Worm (Caenorhabditis elegans): ENCODE measurements around the gene sdz-24.

sdz-24 gene

DNA sequence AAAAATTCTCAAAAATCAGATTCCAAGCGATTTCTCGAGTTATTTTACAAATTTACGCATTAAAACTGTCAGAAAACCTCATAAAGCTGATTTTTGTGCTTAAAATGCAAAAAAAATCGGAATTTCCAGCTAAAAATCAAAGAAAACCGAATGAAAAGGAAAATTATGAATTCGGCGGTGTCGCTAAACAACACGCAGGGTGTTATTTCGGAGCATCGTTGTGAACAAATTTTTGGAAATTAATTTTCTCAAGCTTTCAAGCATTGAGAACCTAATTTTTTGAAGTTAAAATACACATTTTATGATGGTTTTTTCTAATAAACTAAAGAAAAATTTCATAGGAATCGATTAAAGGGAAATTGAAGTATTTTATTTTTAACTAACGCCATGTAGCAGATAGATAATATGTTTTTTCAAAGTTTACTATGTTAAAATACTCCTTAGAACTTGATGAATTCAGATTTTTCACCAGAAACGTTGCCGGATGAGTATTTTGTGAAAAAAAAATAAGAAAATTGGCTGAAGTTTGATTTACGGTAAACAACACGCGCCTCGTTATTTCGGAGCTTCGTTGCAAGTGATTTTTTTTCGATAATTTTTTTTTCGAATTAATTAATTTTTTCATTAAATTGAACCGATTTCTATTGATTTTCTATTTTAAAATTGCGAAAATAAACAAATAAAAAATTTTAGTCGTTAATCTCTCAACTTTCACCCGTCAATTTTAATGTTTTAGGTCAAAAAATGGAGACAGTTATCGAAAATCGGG is 43.1 kb downstream of the sdz-24 start, which contains the start of gene thoc-1 (continued):
- TF ChIP-seq lin-15B (tag; optimal IDR thresholded peaks at IDR 0.05), result no peak
- TF ChIP-seq irx-1 (tag; optimal IDR thresholded peaks at IDR 0.05), result no peak
- no peak for TF ChIP-seq unc-98 (GFP tag; IDR thresholded peaks at IDR 0.05)
- peak in 1 of 2 experiments; percentile 33 for TF ChIP-seq efl-1 (optimal IDR thresholded peaks at IDR 0.05)
- TF ChIP-seq efl-1 (GFP tag; optimal IDR thresholded peaks at IDR 0.05 in 1 of 2), result peak in 1 of 2 experiments; percentile 72
- TF ChIP-seq unc-30 (tag; optimal IDR thresholded peaks at IDR 0.05), result no peak
- no peak for TF ChIP-seq snpc-4 (tag; optimal IDR thresholded peaks at IDR 0.05)
- TF ChIP-seq nhr-90 (tag; optimal IDR thresholded peaks at IDR 0.05; ENCODE audit: poor library complexity), result no peak
- TF ChIP-seq tlp-1 (tag; optimal IDR thresholded peaks at IDR 0.05), result no peak
- peak; percentile 10 for TF ChIP-seq xbp-1 (tag; optimal IDR thresholded peaks at IDR 0.05)
- TF ChIP-seq aly-2 (tag; optimal IDR thresholded peaks at IDR 0.05), result no peak
- no peak for TF ChIP-seq nhr-77 (tag; optimal IDR thresholded peaks at IDR 0.05)
- no peak for TF ChIP-seq sox-4 (tag; optimal IDR thresholded peaks at IDR 0.05)
- TF ChIP-seq F16B12.6 (tag; optimal IDR thresholded peaks at IDR 0.05), result no peak
- no peak for TF ChIP-seq ztf-4 (tag; optimal IDR thresholded peaks at IDR 0.05)
- no peak for TF ChIP-seq nhr-11 (tag; optimal IDR thresholded peaks at IDR 0.05)
- no peak for TF ChIP-seq lin-14 (GFP tag; optimal IDR thresholded peaks at IDR 0.05)
- TF ChIP-seq lin-35 (GFP tag; optimal IDR thresholded peaks at IDR 0.05), result peak in 1 of 2 experiments; percentile 11
- no peak for TF ChIP-seq nhr-47 (tag; optimal IDR thresholded peaks at IDR 0.05)
- no peak for TF ChIP-seq unc-62 (GFP tag; optimal IDR thresholded peaks at IDR 0.05)
- no peak for TF ChIP-seq hlh-17 (GFP tag; optimal IDR thresholded peaks at IDR 0.05; ENCODE audit: borderline replicate concordance)
- no peak for TF ChIP-seq C16A3.4 (tag; optimal IDR thresholded peaks at IDR 0.05)
- TF ChIP-seq nhr-237 (tag; optimal IDR thresholded peaks at IDR 0.05), result no peak
- TF ChIP-seq lsy-2 (tag; optimal IDR thresholded peaks at IDR 0.05), result peak in 1 of 2 experiments; percentile 30
- TF ChIP-seq jun-1 (tag; optimal IDR thresholded peaks at IDR 0.05), result no peak

DNA sequence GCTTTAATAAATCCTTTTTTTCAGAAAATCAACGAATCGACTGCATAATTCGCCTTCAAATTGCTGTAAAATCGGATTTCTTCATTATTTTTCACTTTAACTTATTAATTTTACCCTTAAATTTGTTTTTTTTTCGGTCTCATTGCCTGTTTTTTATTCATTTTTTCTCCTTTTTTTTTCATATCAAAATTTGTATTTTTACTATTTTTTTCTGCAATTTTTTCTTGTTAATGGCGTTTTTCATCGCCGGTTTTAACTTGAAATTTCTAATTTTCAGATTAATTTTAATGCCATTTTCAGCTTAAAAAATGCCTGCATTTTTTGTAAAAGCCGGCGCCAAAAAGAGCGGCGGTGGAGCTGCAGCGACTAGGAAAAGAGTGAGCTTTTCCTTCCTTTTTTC is 50.6 kb downstream of the sdz-24 start, which contains the start of gene T02H6.1:
Gene T02H6.1 (plus strand): TSS at position 301 of the 400 bp plus-strand sequence.
- TF ChIP-seq aly-2 (tag; optimal IDR thresholded peaks at IDR 0.05) (no peak), ets-5 (GFP tag; IDR thresholded peaks at IDR 0.05) (no peak), snpc-4 (tag; optimal IDR thresholded peaks at IDR 0.05) (no peak), lin-15B (tag; optimal IDR thresholded peaks at IDR 0.05) (no peak), xbp-1 (tag; optimal IDR thresholded peaks at IDR 0.05) (no peak), ceh-90 (tag; optimal IDR thresholded peaks at IDR 0.05) (no peak), unc-98 (GFP tag; IDR thresholded peaks at IDR 0.05) (no peak), fkh-8 (tag; optimal IDR thresholded peaks at IDR 0.05) (no peak), nhr-20 (tag; optimal IDR thresholded peaks at IDR 0.05) (no peak), ama-1 (optimal IDR thresholded peaks at IDR 0.05) (no peak), lsy-2 (tag; optimal IDR thresholded peaks at IDR 0.05) (no peak), tbx-2 (tag; optimal IDR thresholded peaks at IDR 0.05) (no peak), mab-9 (GFP tag; IDR thresholded peaks at IDR 0.05) (no peak), pag-3 (tag; optimal IDR thresholded peaks at IDR 0.05; ENCODE audit: borderline replicate concordance, insufficient read depth) (no peak), lir-3 (tag; optimal IDR thresholded peaks at IDR 0.05; ENCODE audit: poor library complexity) (no peak), efl-1 (optimal IDR thresholded peaks at IDR 0.05) (no peak), efl-1 (GFP tag; optimal IDR thresholded peaks at IDR 0.05 in 1 of 2) (no peak)
